Fruit fly (Drosophila melanogaster): ENCODE data around the gene moi.

moi gene

dm6 chr3R:18234699-18235257, 20.6 kb upstream of the moi start:
- no peak for TF ChIP-seq CG4496 (GFP tag; IDR thresholded peaks at IDR 0.05)
- TF ChIP-seq fd96Ca (GFP tag; IDR thresholded peaks at IDR 0.05), result 0 out of 3 replicates have a peak, but pooled peaks have one; percentile 14

- TF ChIP-seq CG4496 (GFP tag; IDR thresholded peaks at IDR 0.05) (peak; percentile 61; the same call in 2 of the 3 replicates), CG17806 (tag; optimal IDR thresholded peaks at IDR 0.05) (no peak), CG13204 (GFP tag; optimal IDR thresholded peaks at IDR 0.05) (peak; percentile 3), CG14655 (GFP tag; optimal IDR thresholded peaks at IDR 0.05) (no peak)
These were observed 19.5 kb upstream of the moi start, which contains the start of gene repo for dm6 chr3R:18235879-18236278. Gene repo, plus strand, starts transcription at chr3R:18236192.

- no peak for TF ChIP-seq fd96Ca (GFP tag; IDR thresholded peaks at IDR 0.05)
- TF ChIP-seq CG10348 (GFP tag; IDR thresholded peaks at IDR 0.05), result no peak
- TF ChIP-seq CG8301 (tag; optimal IDR thresholded peaks at IDR 0.05), result no peak
- TF ChIP-seq CG8159 (tag; optimal IDR thresholded peaks at IDR 0.05), result no peak
- TF ChIP-seq CG17806 (tag; optimal IDR thresholded peaks at IDR 0.05), result no peak
- no peak for TF ChIP-seq gl (tag; optimal IDR thresholded peaks at IDR 0.05)
- TF ChIP-seq Pif1B (GFP tag; optimal IDR thresholded peaks at IDR 0.05), result no peak
- peak; percentile 47; the same call in 1 of the 3 replicates for TF ChIP-seq CG4496 (GFP tag; IDR thresholded peaks at IDR 0.05)
- peak; percentile 9 for TF ChIP-seq CG34367 (tag; optimal IDR thresholded peaks at IDR 0.05)
- TF ChIP-seq D1 (tag; optimal IDR thresholded peaks at IDR 0.05), result no peak
- peak; percentile 15 for TF ChIP-seq EcR (GFP tag; optimal IDR thresholded peaks at IDR 0.05)
- TF ChIP-seq CG13204 (GFP tag; optimal IDR thresholded peaks at IDR 0.05), result no peak
- TF ChIP-seq Snoo (tag; optimal IDR thresholded peaks at IDR 0.05), result peak; percentile 34
- TF ChIP-seq CG12605 (GFP tag; IDR thresholded peaks at IDR 0.05), result no peak
- no peak for TF ChIP-seq CG9948 (tag; optimal IDR thresholded peaks at IDR 0.05)
- TF ChIP-seq CG15710 (tag; optimal IDR thresholded peaks at IDR 0.05), result no peak
- TF ChIP-seq CG14655 (GFP tag; optimal IDR thresholded peaks at IDR 0.05), result no peak
- TF ChIP-seq rn (GFP tag; IDR thresholded peaks at IDR 0.05), result no peak
- peak; percentile 12; the same call in 1 of the 2 replicates for TF ChIP-seq Ets98B (GFP tag; IDR thresholded peaks at IDR 0.05)
- peak; percentile 38 for TF ChIP-seq Pif1A (GFP tag; optimal IDR thresholded peaks at IDR 0.05)
- TF ChIP-seq CG32121 (GFP tag; IDR thresholded peaks at IDR 0.05), result no peak
These were observed 13.0 kb upstream of the moi start, which contains the start of the genes CG7156 and 14-3-3epsilon for dm6 chr3R:18242089-18242955. Gene CG7156, minus strand, starts transcription at chr3R:18242159. Gene 14-3-3epsilon, plus strand, starts transcription at chr3R:18242531.

- TF ChIP-seq CG12605 (GFP tag; IDR thresholded peaks at IDR 0.05) (no peak), EcR (GFP tag; optimal IDR thresholded peaks at IDR 0.05) (no peak), CG32121 (GFP tag; IDR thresholded peaks at IDR 0.05) (no peak)
These were observed 12.3 kb upstream of the moi start for dm6 chr3R:18243000-18243399.

dm6 chr3R:18243718-18244170, 11.6 kb upstream of the moi start:
- TF ChIP-seq Snoo (tag; optimal IDR thresholded peaks at IDR 0.05), result peak; percentile 37
- peak; percentile 67 for TF ChIP-seq CG4496 (GFP tag; IDR thresholded peaks at IDR 0.05)
- no peak for TF ChIP-seq rn (GFP tag; IDR thresholded peaks at IDR 0.05)
- TF ChIP-seq CG17806 (tag; optimal IDR thresholded peaks at IDR 0.05), result no peak
- no peak for TF ChIP-seq CG12605 (GFP tag; IDR thresholded peaks at IDR 0.05)
- no peak for TF ChIP-seq EcR (GFP tag; optimal IDR thresholded peaks at IDR 0.05)
- TF ChIP-seq CG15710 (tag; optimal IDR thresholded peaks at IDR 0.05), result peak; percentile 11
- TF ChIP-seq CG8301 (tag; optimal IDR thresholded peaks at IDR 0.05), result peak; percentile 9
- TF ChIP-seq gl (tag; optimal IDR thresholded peaks at IDR 0.05), result no peak
- peak; percentile 71 for TF ChIP-seq fd96Ca (GFP tag; IDR thresholded peaks at IDR 0.05)
- TF ChIP-seq CG34367 (tag; optimal IDR thresholded peaks at IDR 0.05), result no peak
- TF ChIP-seq CG9948 (tag; optimal IDR thresholded peaks at IDR 0.05), result no peak
- TF ChIP-seq CG8159 (tag; optimal IDR thresholded peaks at IDR 0.05), result peak; percentile 16
- TF ChIP-seq Ets98B (GFP tag; IDR thresholded peaks at IDR 0.05), result peak; percentile 71
- no peak for TF ChIP-seq D1 (tag; optimal IDR thresholded peaks at IDR 0.05)
- TF ChIP-seq CG14655 (GFP tag; optimal IDR thresholded peaks at IDR 0.05), result peak; percentile 39
- peak; percentile 41 for TF ChIP-seq Pif1A (GFP tag; optimal IDR thresholded peaks at IDR 0.05)
- TF ChIP-seq CG10348 (GFP tag; IDR thresholded peaks at IDR 0.05), result no peak
- TF ChIP-seq CG32121 (GFP tag; IDR thresholded peaks at IDR 0.05), result peak; percentile 55; the same call in 1 of the 2 replicates
- TF ChIP-seq CG13204 (GFP tag; optimal IDR thresholded peaks at IDR 0.05), result no peak
- peak; percentile 39 for TF ChIP-seq Pif1B (GFP tag; optimal IDR thresholded peaks at IDR 0.05)

Measured in whole organism, pupa.